Worm (Caenorhabditis elegans) whole organism, L4 larva: Measurements from ENCODE around the gene C31E10.11.

ENCODE experiments used
- D1046.2 ChIP-seq: fragments of 200-800 bp; sonication (Bioruptor generic); IDR thresholded peaks from 2 replicates; pipeline ENCODE4 v1.3.6; 2022; ENCODE audit warnings: missing genetic modification characterization, missing compliant biosample characterization
- F26F4.8 ChIP-seq: fragments of 200-800 bp; sonication (Bioruptor generic); conservative IDR thresholded peaks from 2 replicates; pipeline ENCODE4 v1.3.6; 2022; ENCODE audit warnings: missing genetic modification characterization, missing compliant biosample characterization
- Y5F2A.4 ChIP-seq: fragments of 200-800 bp; sonication (Bioruptor generic); optimal IDR thresholded peaks from 2 replicates; lab custom pipeline; 2018; ENCODE audit warnings: mild to moderate bottlenecking, missing genetic modification characterization, missing compliant biosample characterization
- ceh-20 ChIP-seq: fragments of 200-800 bp; sonication (Bioruptor generic); IDR thresholded peaks from 2 replicates; pipeline ENCODE4 v1.3.6; 2022; ENCODE audit warnings: missing genetic modification reagents, missing genetic modification characterization, missing compliant biosample characterization
- ceh-44 ChIP-seq: fragments of 200-800 bp; sonication (Bioruptor generic); IDR thresholded peaks from 2 replicates; pipeline ENCODE4 v1.3.6; 2022; ENCODE audit warnings: missing genetic modification reagents, missing genetic modification characterization, missing compliant biosample characterization
- daf-16 ChIP-seq, 3 experiments: sonication (generic microtip); optimal IDR thresholded peaks; 2 replicates each; lab custom pipeline; 2016 to 2017; ENCODE audit warnings: missing genetic modification characterization in 3 of 3, missing genetic modification reagents in 3 of 3, mild to moderate bottlenecking in 2 of 3, missing compliant biosample characterization in 2 of 3, missing biosample characterization in 1 of 3, moderate library complexity in 1 of 3
- dmd-6 ChIP-seq: fragments of 200-800 bp; sonication (Bioruptor generic); IDR thresholded peaks from 2 replicates; pipeline ENCODE4 v1.3.6; 2022; ENCODE audit warnings: missing genetic modification reagents, missing genetic modification characterization, missing compliant biosample characterization
- dmd-9 ChIP-seq: fragments of 200-800 bp; sonication (Bioruptor generic); IDR thresholded peaks from 2 replicates; pipeline ENCODE4 v1.3.6; 2022; ENCODE audit warnings: missing genetic modification reagents, missing genetic modification characterization, missing compliant biosample characterization
- dve-1 ChIP-seq: sonication (generic microtip); optimal IDR thresholded peaks from 2 replicates; lab custom pipeline; 2017; ENCODE audit warnings: antibody characterized with exemption, mild to moderate bottlenecking, missing genetic modification characterization, missing compliant biosample characterization; ENCODE audit not compliant: insufficient read depth
- hif-1 ChIP-seq, 2 experiments: sonication (generic microtip); optimal IDR thresholded peaks; 2 replicates each; lab custom pipeline; 2016 to 2017; ENCODE audit warnings: missing compliant biosample characterization in 2 of 2, missing genetic modification characterization in 2 of 2, missing genetic modification reagents in 2 of 2, missing genotype in 2 of 2, mild to moderate bottlenecking in 1 of 2
- hlh-11 ChIP-seq: fragments of 200-800 bp; sonication (Bioruptor generic); optimal IDR thresholded peaks from 2 replicates; lab custom pipeline; 2018; ENCODE audit warnings: mild to moderate bottlenecking, missing genetic modification characterization, missing compliant biosample characterization
- hlh-30 ChIP-seq: sonication (generic microtip); optimal IDR thresholded peaks from 2 replicates; lab custom pipeline; 2017; ENCODE audit warnings: antibody characterized with exemption, mild to moderate bottlenecking, missing genetic modification characterization, missing compliant biosample characterization; ENCODE audit not compliant: insufficient read depth
- hmg-1.1 ChIP-seq: fragments of 200-800 bp; sonication (Bioruptor generic); IDR thresholded peaks from 2 replicates; pipeline ENCODE4 v1.3.6; 2022; ENCODE audit warnings: missing genetic modification reagents, missing genetic modification characterization, missing compliant biosample characterization
- jun-1 ChIP-seq: fragments of 150-350 bp; optimal IDR thresholded peaks from 2 replicates; lab custom pipeline; 2014; ENCODE audit warnings: missing biosample characterization, missing genetic modification reagents, missing genetic modification characterization
- lin-1 ChIP-seq: fragments of 200-800 bp; sonication (Bioruptor generic); IDR thresholded peaks from 2 replicates; pipeline ENCODE4 v1.3.6; 2022; ENCODE audit warnings: missing genetic modification reagents, missing genetic modification characterization, missing compliant biosample characterization
- lin-15B ChIP-seq: fragments of 150-350 bp; sonication (generic microtip); optimal IDR thresholded peaks from 3 replicates; lab custom pipeline; 2014; ENCODE audit warnings: missing biosample characterization, missing genetic modification characterization
- lin-38 ChIP-seq: fragments of 200-800 bp; sonication (Bioruptor generic); IDR thresholded peaks from 2 replicates; pipeline ENCODE4 v1.3.6; 2022; ENCODE audit warnings: missing genetic modification reagents, missing genetic modification characterization, missing compliant biosample characterization
- lsy-2 ChIP-seq, 2 experiments: fragments of 150-350 bp in 1 of 2; sonication (generic microtip) in 1 of 2; optimal IDR thresholded peaks; 2 replicates each; lab custom pipeline; 2014 to 2017; ENCODE audit warnings: missing biosample characterization in 2 of 2, missing genetic modification characterization in 2 of 2
- mdl-1 ChIP-seq, 2 experiments: fragments of 150-350 bp in 1 of 2; sonication (generic microtip) in 1 of 2; optimal IDR thresholded peaks; 2 replicates each; lab custom pipeline; 2014 to 2017; ENCODE audit warnings: missing biosample characterization in 2 of 2, missing genetic modification characterization in 2 of 2
- mep-1 ChIP-seq: fragments of 150-350 bp; sonication (generic microtip); optimal IDR thresholded peaks from 3 replicates; lab custom pipeline; 2014; ENCODE audit warnings: missing biosample characterization, missing genetic modification characterization
- mes-2 ChIP-seq: sonication (generic microtip); optimal IDR thresholded peaks from 2 replicates; lab custom pipeline; 2016; ENCODE audit warnings: missing genotype, mild to moderate bottlenecking, missing genetic modification characterization, missing compliant biosample characterization; ENCODE audit not compliant: poor library complexity, severe bottlenecking
- nhr-11 ChIP-seq: fragments of 150-350 bp; optimal IDR thresholded peaks from 2 replicates; lab custom pipeline; 2014; ENCODE audit warnings: missing biosample characterization, missing genetic modification characterization
- nhr-25 ChIP-seq: sonication (generic microtip); optimal IDR thresholded peaks from 2 replicates; lab custom pipeline; 2017; ENCODE audit warnings: missing genetic modification characterization, mild to moderate bottlenecking, missing compliant biosample characterization, antibody characterized with exemption, moderate library complexity, borderline replicate concordance; ENCODE audit not compliant: insufficient read depth
- nhr-28 ChIP-seq: fragments of 150-350 bp; optimal IDR thresholded peaks from 2 replicates; lab custom pipeline; 2014; ENCODE audit warnings: missing biosample characterization, missing genetic modification characterization
- nhr-41 ChIP-seq: fragments of 200-800 bp; sonication (Bioruptor generic); IDR thresholded peaks from 2 replicates; pipeline ENCODE4 v1.3.6; 2022; ENCODE audit warnings: missing genetic modification reagents, missing genetic modification characterization, missing compliant biosample characterization
- nhr-42 ChIP-seq: fragments of 200-800 bp; sonication (Bioruptor generic); IDR thresholded peaks from 2 replicates; pipeline ENCODE4 v1.3.6; 2022; ENCODE audit warnings: missing genetic modification characterization, missing compliant biosample characterization
- nhr-77 ChIP-seq: fragments of 150-350 bp; optimal IDR thresholded peaks from 2 replicates; lab custom pipeline; 2014; ENCODE audit warnings: missing biosample characterization, missing genetic modification characterization
- pha-4 ChIP-seq, 2 experiments: fragments of 150-350 bp in 1 of 2; fragments of 200-800 bp in 1 of 2; sonication (Bioruptor generic) in 1 of 2; IDR thresholded peaks in 1 of 2; optimal IDR thresholded peaks in 1 of 2; 2 replicates each; pipeline versions ENCODE4 v1.3.6 to Lab custom; 2014 to 2022; ENCODE audit warnings: missing genetic modification characterization in 2 of 2, missing genetic modification reagents in 2 of 2, missing biosample characterization in 1 of 2, missing compliant biosample characterization in 1 of 2
- rbr-2 ChIP-seq: sonication (generic microtip); optimal IDR thresholded peaks from 2 replicates; lab custom pipeline; 2016; ENCODE audit warnings: missing genotype, missing genetic modification characterization, missing compliant biosample characterization
- saeg-2 ChIP-seq: fragments of 200-800 bp; sonication (Bioruptor generic); IDR thresholded peaks from 2 replicates; pipeline ENCODE4 v1.3.6; 2022; ENCODE audit warnings: missing genetic modification reagents, missing genetic modification characterization, missing compliant biosample characterization
- sdz-12 ChIP-seq: fragments of 200-800 bp; sonication (Bioruptor generic); optimal IDR thresholded peaks from 2 replicates; lab custom pipeline; 2018; ENCODE audit warnings: mild to moderate bottlenecking, missing genetic modification characterization, missing compliant biosample characterization
- set-16 ChIP-seq: fragments of 200-800 bp; sonication (Bioruptor generic); IDR thresholded peaks from 2 replicates; pipeline ENCODE4 v1.3.6; 2022; ENCODE audit warnings: missing genetic modification reagents, missing genetic modification characterization, missing compliant biosample characterization
- snpc-1.2 ChIP-seq: fragments of 200-800 bp; sonication (Bioruptor generic); IDR thresholded peaks from 2 replicates; pipeline ENCODE4 v1.3.6; 2022; ENCODE audit warnings: missing genetic modification reagents, missing genetic modification characterization, missing compliant biosample characterization
- spr-1 ChIP-seq: sonication (generic microtip); optimal IDR thresholded peaks from 2 replicates; lab custom pipeline; 2016; ENCODE audit warnings: mild to moderate bottlenecking, missing genetic modification characterization, missing compliant biosample characterization
- spr-3 ChIP-seq: fragments of 200-800 bp; sonication (Bioruptor generic); optimal IDR thresholded peaks from 2 replicates; lab custom pipeline; 2018; ENCODE audit warnings: mild to moderate bottlenecking, missing genetic modification characterization, missing compliant biosample characterization
- tag-97 ChIP-seq: fragments of 200-800 bp; sonication (Bioruptor generic); IDR thresholded peaks from 2 replicates; pipeline ENCODE4 v1.3.6; 2022; ENCODE audit warnings: missing genetic modification characterization, missing compliant biosample characterization
- zfp-3 ChIP-seq: fragments of 200-800 bp; sonication (Bioruptor generic); conservative IDR thresholded peaks from 2 replicates; pipeline ENCODE4 v1.3.6; 2022; ENCODE audit warnings: missing genetic modification reagents, missing genetic modification characterization, missing compliant biosample characterization
- ztf-11 ChIP-seq: fragments of 150-350 bp; optimal IDR thresholded peaks from 2 replicates; lab custom pipeline; 2014; ENCODE audit warnings: missing biosample characterization, missing genetic modification characterization

Gene C31E10.11

ce11 chrX:13974448-13975071 lies 16.0 kb downstream of the C31E10.11 start (continued):
- TF ChIP-seq mes-2 (tag; lab: Kevin White, UChicago), result no peak
- no peak for TF ChIP-seq spr-1
- no peak for TF ChIP-seq D1046.2 (GFP tag; lab: Robert Waterston, UW)

- TF ChIP-seq nhr-77 (peak; percentile 4), lin-15B (tag; lab: Kevin White, UChicago) (no peak), sdz-12 (GFP tag; lab: Kevin White, UChicago) (no peak), ceh-44 (GFP tag; lab: Robert Waterston, UW) (no peak), hlh-30 (tag; lab: Kevin White, UChicago) (peak; percentile 64), nhr-41 (GFP tag; lab: Robert Waterston, UW) (no peak), saeg-2 (no peak), hlh-11 (tag; lab: Kevin White, UChicago) (peak; percentile 63), dve-1 (peak; percentile 2), nhr-11 (tag; lab: Kevin White, UChicago) (peak; percentile 28), nhr-28 (peak; percentile 30), nhr-25 (tag; lab: Kevin White, UChicago) (no peak), ztf-11 (tag; lab: Kevin White, UChicago) (no peak), dmd-6 (GFP tag; lab: Robert Waterston, UW) (0 out of 2 replicates have a peak, but pooled peaks have one; percentile 6), lin-1 (no peak), snpc-1.2 (no peak), ceh-20 (GFP tag; lab: Robert Waterston, UW) (no peak), mep-1 (tag; lab: Kevin White, UChicago) (peak; percentile 44), pha-4 (GFP tag; IDR thresholded peaks at IDR 0.05; lab: Robert Waterston, UW) (no peak), pha-4 (tag; optimal IDR thresholded peaks at IDR 0.05; lab: Kevin White, UChicago) (no peak), spr-3 (GFP tag; lab: Kevin White, UChicago) (no peak), daf-16 (GFP tag; optimal IDR thresholded peaks at IDR 0.05; lab: Kevin White, UChicago) (no peak), daf-16 (tag; optimal IDR thresholded peaks at IDR 0.05; lab: Kevin White, UChicago) (peak; percentile 45), set-16 (GFP tag; lab: Robert Waterston, UW) (no peak), mdl-1 (tag; optimal IDR thresholded peaks at IDR 0.05; lab: Kevin White, UChicago) (peak in 1 of 2 experiments; percentile 25), jun-1 (tag; lab: Kevin White, UChicago) (no peak), Y5F2A.4 (GFP tag; lab: Kevin White, UChicago) (no peak), lin-38 (GFP tag; lab: Robert Waterston, UW) (no peak), rbr-2 (tag; lab: Kevin White, UChicago) (peak; percentile 42), hmg-1.1 (GFP tag; lab: Robert Waterston, UW) (peak; percentile 49), nhr-42 (no peak), hif-1 (tag; optimal IDR thresholded peaks at IDR 0.05; lab: Kevin White, UChicago) (peak in 1 of 2 experiments; percentile 54), F26F4.8 (GFP tag; lab: Robert Waterston, UW) (no peak), mes-2 (tag; lab: Kevin White, UChicago) (peak; percentile 48), zfp-3 (GFP tag; lab: Robert Waterston, UW) (no peak), dmd-9 (GFP tag; lab: Robert Waterston, UW) (no peak), tag-97 (GFP tag; lab: Robert Waterston, UW) (no peak), lsy-2 (tag; optimal IDR thresholded peaks at IDR 0.05; lab: Kevin White, UChicago) (peak in 1 of 2 experiments; percentile 51)
- TF ChIP-seq, all 104 proteins: peak for 15
Measured at ce11 chrX:13973769-13974168, 16.8 kb downstream of the C31E10.11 start.
